Worm (Caenorhabditis elegans): ENCODE results near the gene dnc-2.

The dnc-2 gene

ce11 chrIII:5964058-5964632 lies 38.6 kb upstream of the dnc-2 start (continued):
- TF ChIP-seq ceh-82 (tag; optimal IDR thresholded peaks at IDR 0.05), result no peak
- no peak for TF ChIP-seq hlh-17 (GFP tag; optimal IDR thresholded peaks at IDR 0.05; ENCODE audit: borderline replicate concordance)
- TF ChIP-seq unc-86 (tag; optimal IDR thresholded peaks at IDR 0.05), result no peak
- peak in 1 of 2 experiments; percentile 24 for TF ChIP-seq lsy-2 (tag; optimal IDR thresholded peaks at IDR 0.05)
- no peak for TF ChIP-seq nhr-76 (tag; optimal IDR thresholded peaks at IDR 0.05)
- no peak for TF ChIP-seq sup-37 (GFP tag; optimal IDR thresholded peaks at IDR 0.05)
- no peak for TF ChIP-seq sox-4 (tag; optimal IDR thresholded peaks at IDR 0.05)
- TF ChIP-seq ceh-63 (GFP tag; optimal IDR thresholded peaks at IDR 0.05), result no peak
- TF ChIP-seq unc-62 (GFP tag; optimal IDR thresholded peaks at IDR 0.05), result no peak
- no peak for TF ChIP-seq fos-1 (tag; optimal IDR thresholded peaks at IDR 0.05)
- TF ChIP-seq grh-1 (GFP tag; IDR thresholded peaks at IDR 0.05), result no peak
- no peak for TF ChIP-seq ceh-8 (GFP tag; optimal IDR thresholded peaks at IDR 0.05)
- peak in 3 of 6 experiments; percentile 10 to 53 (median 11) for TF ChIP-seq elt-3 (tag; optimal IDR thresholded peaks at IDR 0.05)
- TF ChIP-seq egl-13 (tag; optimal IDR thresholded peaks at IDR 0.05), result no peak
- peak; percentile 9 for TF ChIP-seq nhr-20 (tag; optimal IDR thresholded peaks at IDR 0.05)
- no peak for TF ChIP-seq fkh-10 (GFP tag; optimal IDR thresholded peaks at IDR 0.05)
- TF ChIP-seq nhr-85 (tag), result peak; percentile 72
- TF ChIP-seq snu-23 (GFP tag; optimal IDR thresholded peaks at IDR 0.05), result peak; percentile 6
- no peak for TF ChIP-seq snpc-4 (tag; optimal IDR thresholded peaks at IDR 0.05)
- no peak for TF ChIP-seq F16B12.6 (tag; optimal IDR thresholded peaks at IDR 0.05)
- no peak for TF ChIP-seq nhr-237 (tag; optimal IDR thresholded peaks at IDR 0.05)
- TF ChIP-seq mdl-1 (tag; optimal IDR thresholded peaks at IDR 0.05), result no peak
- TF ChIP-seq xbp-1 (tag; optimal IDR thresholded peaks at IDR 0.05), result no peak
- no peak for TF ChIP-seq pqm-1 (tag; optimal IDR thresholded peaks at IDR 0.05)
- no peak for TF ChIP-seq fkh-8 (tag; optimal IDR thresholded peaks at IDR 0.05)
- TF ChIP-seq pag-3 (tag; optimal IDR thresholded peaks at IDR 0.05; ENCODE audit: borderline replicate concordance, insufficient read depth), result no peak
- TF ChIP-seq unc-30 (tag; optimal IDR thresholded peaks at IDR 0.05), result no peak
- peak; percentile 91 for TF ChIP-seq blmp-1 (tag; optimal IDR thresholded peaks at IDR 0.05)
- no peak for TF ChIP-seq nhr-77 (tag; optimal IDR thresholded peaks at IDR 0.05)
- no peak for TF ChIP-seq jun-1 (tag; optimal IDR thresholded peaks at IDR 0.05)

ce11 chrIII:5961560-5961959 lies 36.0 kb upstream of the dnc-2 start:
- TF ChIP-seq unc-130 (tag; optimal IDR thresholded peaks at IDR 0.05) (no peak), mef-2 (tag; optimal IDR thresholded peaks at IDR 0.05) (no peak), hlh-17 (GFP tag; optimal IDR thresholded peaks at IDR 0.05; ENCODE audit: borderline replicate concordance) (no peak), snu-23 (GFP tag; optimal IDR thresholded peaks at IDR 0.05) (no peak), fkh-10 (GFP tag; optimal IDR thresholded peaks at IDR 0.05) (no peak), lin-35 (GFP tag; optimal IDR thresholded peaks at IDR 0.05) (no peak), hpl-2 (GFP tag; optimal IDR thresholded peaks at IDR 0.05) (no peak), pqm-1 (tag; optimal IDR thresholded peaks at IDR 0.05) (no peak), aly-2 (tag; optimal IDR thresholded peaks at IDR 0.05) (no peak), nhr-237 (tag; optimal IDR thresholded peaks at IDR 0.05) (no peak), Y116A8C.19 (tag; optimal IDR thresholded peaks at IDR 0.05; ENCODE audit: borderline replicate concordance) (no peak), nhr-77 (tag; optimal IDR thresholded peaks at IDR 0.05) (no peak), lin-39 (tag; optimal IDR thresholded peaks at IDR 0.05) (no peak), lir-3 (tag; optimal IDR thresholded peaks at IDR 0.05; ENCODE audit: poor library complexity) (no peak), elt-3 (tag; optimal IDR thresholded peaks at IDR 0.05) (no peak)

- TF ChIP-seq hlh-4 (tag; optimal IDR thresholded peaks at IDR 0.05) (no peak), xbp-1 (tag; optimal IDR thresholded peaks at IDR 0.05) (no peak), efl-1 (optimal IDR thresholded peaks at IDR 0.05) (peak; percentile 4 to 74), efl-1 (GFP tag; optimal IDR thresholded peaks at IDR 0.05 in 1 of 2) (peak; percentile 69 to 98), irx-1 (tag; optimal IDR thresholded peaks at IDR 0.05) (no peak), blmp-1 (tag; optimal IDR thresholded peaks at IDR 0.05) (no peak), swsn-7 (tag; optimal IDR thresholded peaks at IDR 0.05) (no peak), nhr-237 (tag; optimal IDR thresholded peaks at IDR 0.05) (no peak), ets-5 (GFP tag; IDR thresholded peaks at IDR 0.05) (no peak), unc-98 (GFP tag; IDR thresholded peaks at IDR 0.05) (no peak), nhr-20 (tag; optimal IDR thresholded peaks at IDR 0.05) (no peak), fkh-4 (tag; optimal IDR thresholded peaks at IDR 0.05; ENCODE audit: borderline replicate concordance) (no peak), efl-3 (GFP tag; optimal IDR thresholded peaks at IDR 0.05) (no peak), tbx-2 (tag; optimal IDR thresholded peaks at IDR 0.05) (no peak), ama-1 (optimal IDR thresholded peaks at IDR 0.05) (no peak), aha-1 (tag; optimal IDR thresholded peaks at IDR 0.05) (no peak), C34B4.2 (tag; optimal IDR thresholded peaks at IDR 0.05) (no peak), nhr-28 (tag; optimal IDR thresholded peaks at IDR 0.05) (no peak)
These were observed 33.5 kb upstream of the dnc-2 start for ce11 chrIII:5959049-5959448.

Measured in whole organism, L1 larva.